Fruit fly (Drosophila melanogaster): ENCODE data around the gene CG7341.

CG7341 gene

DNA sequence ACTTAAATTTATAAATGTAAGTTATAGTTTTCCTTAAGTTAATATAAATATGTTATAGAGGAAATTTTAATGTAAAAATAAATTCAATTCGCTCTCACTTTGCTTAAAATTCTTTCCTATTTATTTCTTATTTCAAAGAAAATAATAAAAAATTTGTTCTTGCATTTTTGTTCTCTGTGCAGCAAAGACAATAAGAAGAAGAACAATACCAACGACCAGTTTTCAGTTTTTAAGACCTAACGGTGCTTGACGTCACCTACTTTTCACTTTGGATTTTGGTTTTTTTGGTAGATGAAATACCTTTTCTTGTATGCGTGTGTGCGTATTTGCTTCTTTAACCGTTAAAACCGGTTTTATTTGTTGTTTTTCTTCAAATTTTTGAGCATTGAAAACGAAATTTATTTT lies 10.6 kb upstream of the CG7341 start (continued):
- peak; percentile 69 for TF ChIP-seq sens (GFP tag)
- peak; percentile 69 for TF ChIP-seq CG17361 (GFP tag; IDR thresholded peaks at IDR 0.05)
- TF ChIP-seq CG6654 (GFP tag; optimal IDR thresholded peaks at IDR 0.05), result no peak
- TF ChIP-seq p53 (GFP tag; optimal IDR thresholded peaks at IDR 0.05), result no peak
- no peak for TF ChIP-seq tna (GFP tag; IDR thresholded peaks at IDR 0.05; ENCODE audit: partially characterized antibody)
- TF ChIP-seq CG9437 (GFP tag; optimal IDR thresholded peaks at IDR 0.05), result peak; percentile 27
- TF ChIP-seq Hr78 (GFP tag; optimal IDR thresholded peaks at IDR 0.05), result peak in 1 of 2 experiments; percentile 26
- no peak for TF ChIP-seq wek (GFP tag; optimal IDR thresholded peaks at IDR 0.05)
- peak; percentile 10 for TF ChIP-seq Nf-YB (GFP tag; optimal IDR thresholded peaks at IDR 0.05)
- no peak for TF ChIP-seq CG31365 (tag; optimal IDR thresholded peaks at IDR 0.05)
- TF ChIP-seq phol (tag; optimal IDR thresholded peaks at IDR 0.05), result peak; percentile 65
- TF ChIP-seq CG8924 (tag; optimal IDR thresholded peaks at IDR 0.05), result peak; percentile 54
- peak; percentile 43 for TF ChIP-seq PHDP (tag; optimal IDR thresholded peaks at IDR 0.05)
- TF ChIP-seq Med (GFP tag), result no peak
- peak; percentile 58 for TF ChIP-seq Ssrp (tag; optimal IDR thresholded peaks at IDR 0.05)
- TF ChIP-seq D (optimal IDR thresholded peaks at IDR 0.05), result no peak
- peak; percentile 39 for TF ChIP-seq D (GFP tag; optimal IDR thresholded peaks at IDR 0.05)
- TF ChIP-seq CG7839 (tag; optimal IDR thresholded peaks at IDR 0.05), result peak; percentile 61
- peak; percentile 77 for TF ChIP-seq CG17385 (GFP tag; optimal IDR thresholded peaks at IDR 0.05)
- peak; percentile 80 for TF ChIP-seq gsb-n (tag; optimal IDR thresholded peaks at IDR 0.05)
- peak in 1 of 2 experiments; percentile 77 for TF ChIP-seq bsh (GFP tag; optimal IDR thresholded peaks at IDR 0.05)
- no peak for TF ChIP-seq hb (GFP tag; IDR thresholded peaks at IDR 0.05; ENCODE audit: partially characterized antibody)
- peak; percentile 64 for TF ChIP-seq CG13424 (tag; optimal IDR thresholded peaks at IDR 0.05)
- TF ChIP-seq zf30C (GFP tag; optimal IDR thresholded peaks at IDR 0.05), result peak; percentile 74
- TF ChIP-seq CG9727 (GFP tag; optimal IDR thresholded peaks at IDR 0.05), result peak; percentile 37
- TF ChIP-seq lola (GFP tag; optimal IDR thresholded peaks at IDR 0.05), result peak in 1 of 3 experiments; percentile 73
- TF ChIP-seq CG15269 (tag; optimal IDR thresholded peaks at IDR 0.05), result peak; percentile 5
- TF ChIP-seq nerfin-1 (tag; optimal IDR thresholded peaks at IDR 0.05), result peak; percentile 11
- TF ChIP-seq CG30403 (GFP tag; optimal IDR thresholded peaks at IDR 0.05), result peak; percentile 1
- peak; percentile 73 for TF ChIP-seq CG15601 (tag; optimal IDR thresholded peaks at IDR 0.05)
- peak; percentile 45 for TF ChIP-seq trem (tag; optimal IDR thresholded peaks at IDR 0.05)
- peak; percentile 97 for TF ChIP-seq Blimp-1 (GFP tag; optimal IDR thresholded peaks at IDR 0.05)
- TF ChIP-seq ATbp (GFP tag; optimal IDR thresholded peaks at IDR 0.05), result peak; percentile 53
- peak; percentile 41 for TF ChIP-seq Spps (tag; optimal IDR thresholded peaks at IDR 0.05)
- TF ChIP-seq sim (GFP tag; IDR thresholded peaks at IDR 0.05), result 0 out of 2 replicates have a peak, but pooled peaks have one; percentile 14
- TF ChIP-seq Sox102F (GFP tag; optimal IDR thresholded peaks at IDR 0.05), result peak; percentile 63
- TF ChIP-seq CG34422 (GFP tag; IDR thresholded peaks at IDR 0.05), result no peak
- peak; percentile 48 for TF ChIP-seq D19A (tag; optimal IDR thresholded peaks at IDR 0.05)
- no peak for TF ChIP-seq sisA (GFP tag; IDR thresholded peaks at IDR 0.05)
- peak; percentile 88 for TF ChIP-seq sqz (GFP tag; optimal IDR thresholded peaks at IDR 0.05)
- peak; percentile 64 for TF ChIP-seq dmrt11E (tag; optimal IDR thresholded peaks at IDR 0.05)
- no peak for TF ChIP-seq kay (GFP tag; optimal IDR thresholded peaks at IDR 0.05)
- TF ChIP-seq fd96Cb (tag; optimal IDR thresholded peaks at IDR 0.05), result peak; percentile 43
- no peak for TF ChIP-seq Elba2 (GFP tag; optimal IDR thresholded peaks at IDR 0.05)
- no peak for TF ChIP-seq CG4328 (GFP tag; optimal IDR thresholded peaks at IDR 0.05)
- no peak for TF ChIP-seq oc (tag; optimal IDR thresholded peaks at IDR 0.05)
- no peak for TF ChIP-seq dati (GFP tag; IDR thresholded peaks at IDR 0.05)
- no peak for TF ChIP-seq CG11456 (GFP tag; IDR thresholded peaks at IDR 0.05)
- TF ChIP-seq Sox100B (GFP tag; optimal IDR thresholded peaks at IDR 0.05), result peak; percentile 69

Data from whole organism, embryonic.